Fruit fly (Drosophila melanogaster) whole organism, prepupa: ENCODE measurements around the gene X11Lbeta.

Experiments used
- Blimp-1 ChIP-seq: fragments of 200-800 bp; sonication (Bioruptor generic); optimal IDR thresholded peaks from 3 replicates; lab custom pipeline; 2017; ENCODE audit warnings: missing biosample characterization, missing genetic modification characterization, mild to moderate bottlenecking, moderate library complexity, missing genetic modification reagents
- CG10631 ChIP-seq: fragments of 200-800 bp; sonication (Bioruptor generic); optimal IDR thresholded peaks from 2 replicates; lab custom pipeline; 2016; ENCODE audit warnings: missing biosample characterization, missing genetic modification characterization
- CG10669 ChIP-seq: fragments of 200-800 bp; sonication (Bioruptor generic); optimal IDR thresholded peaks from 3 replicates; lab custom pipeline; 2018; ENCODE audit warnings: missing biosample characterization, mild to moderate bottlenecking, missing genetic modification characterization, moderate library complexity
- CG11294 ChIP-seq: fragments of 200-800 bp; sonication (Bioruptor generic); IDR thresholded peaks from 2 replicates; pipeline ENCODE4 v1.3.6; 2022; ENCODE audit warnings: missing biosample characterization, missing genetic modification characterization
- CG11762 ChIP-seq: fragments of 200-800 bp; sonication (Bioruptor generic); optimal IDR thresholded peaks from 3 replicates; lab custom pipeline; 2016; ENCODE audit warnings: missing biosample characterization, missing genetic modification characterization; ENCODE audit not compliant: insufficient read depth
- CG1621 ChIP-seq: fragments of 200-800 bp; sonication (Bioruptor generic); optimal IDR thresholded peaks from 3 replicates; lab custom pipeline; 2018; ENCODE audit warnings: missing biosample characterization, mild to moderate bottlenecking, missing genetic modification characterization
- CG16779 ChIP-seq: fragments of 200-800 bp; sonication (Bioruptor generic); optimal IDR thresholded peaks from 3 replicates; lab custom pipeline; 2017; ENCODE audit warnings: missing biosample characterization, mild to moderate bottlenecking, missing genetic modification characterization
- CG3032 ChIP-seq: fragments of 200-800 bp; optimal IDR thresholded peaks from 2 replicates; lab custom pipeline; 2019; ENCODE audit warnings: missing biosample characterization, mild to moderate bottlenecking, missing genetic modification characterization, moderate library complexity
- CG31627 ChIP-seq: fragments of 200-800 bp; sonication (Bioruptor generic); optimal IDR thresholded peaks from 3 replicates; lab custom pipeline; 2016; ENCODE audit warnings: missing biosample characterization, missing genetic modification characterization
- CG32006 ChIP-seq: fragments of 200-800 bp; sonication (Bioruptor generic); optimal IDR thresholded peaks from 3 replicates; lab custom pipeline; 2017; ENCODE audit warnings: missing biosample characterization, mild to moderate bottlenecking, missing genetic modification characterization
- CG34406 ChIP-seq: fragments of 200-800 bp; sonication (Bioruptor generic); optimal IDR thresholded peaks from 3 replicates; lab custom pipeline; 2016; ENCODE audit warnings: missing biosample characterization, missing genetic modification characterization
- CG3919 ChIP-seq: fragments of 200-800 bp; sonication (Bioruptor generic); optimal IDR thresholded peaks from 3 replicates; lab custom pipeline; 2016; ENCODE audit warnings: missing biosample characterization, missing genetic modification characterization
- CG4318 ChIP-seq: fragments of 200-800 bp; sonication (Bioruptor generic); optimal IDR thresholded peaks from 3 replicates; lab custom pipeline; 2017; ENCODE audit warnings: missing biosample characterization, mild to moderate bottlenecking, missing genetic modification characterization
- CG6276 ChIP-seq: fragments of 200-800 bp; sonication (Bioruptor generic); optimal IDR thresholded peaks from 2 replicates; lab custom pipeline; 2017; ENCODE audit warnings: missing biosample characterization, mild to moderate bottlenecking, missing genetic modification characterization
- CG6792 ChIP-seq: fragments of 200-800 bp; sonication (Bioruptor generic); optimal IDR thresholded peaks from 3 replicates; lab custom pipeline; 2016; ENCODE audit warnings: missing biosample characterization, missing genetic modification characterization
- CG6808 ChIP-seq: fragments of 200-800 bp; sonication (Bioruptor generic); optimal IDR thresholded peaks from 3 replicates; lab custom pipeline; 2017; ENCODE audit warnings: missing biosample characterization, missing genetic modification characterization, mild to moderate bottlenecking, moderate library complexity, missing genetic modification reagents
- CG6854 ChIP-seq: fragments of 200-800 bp; sonication (Bioruptor generic); optimal IDR thresholded peaks from 2 replicates; lab custom pipeline; 2017; ENCODE audit warnings: missing biosample characterization, mild to moderate bottlenecking, missing genetic modification characterization
- CG7368 ChIP-seq: fragments of 200-800 bp; sonication (Bioruptor generic); optimal IDR thresholded peaks from 3 replicates; lab custom pipeline; 2016; ENCODE audit warnings: missing biosample characterization, missing genetic modification characterization
- CG8319 ChIP-seq: fragments of 200-800 bp; sonication (Bioruptor generic); optimal IDR thresholded peaks from 3 replicates; lab custom pipeline; 2016; ENCODE audit warnings: missing biosample characterization, missing genetic modification characterization
- CG8632 ChIP-seq: fragments of 200-800 bp; sonication (Bioruptor generic); optimal IDR thresholded peaks from 3 replicates; lab custom pipeline; 2016; ENCODE audit warnings: missing biosample characterization, missing genetic modification characterization
- CG9139 ChIP-seq: fragments of 200-800 bp; sonication (Bioruptor generic); optimal IDR thresholded peaks from 3 replicates; lab custom pipeline; 2017; ENCODE audit warnings: missing biosample characterization, mild to moderate bottlenecking, missing genetic modification characterization
- Eip78C ChIP-seq: fragments of 200-800 bp; sonication (Bioruptor generic); peaks from one replicate; lab custom pipeline; 2016; ENCODE audit warnings: missing biosample characterization, missing genetic modification characterization
- Eip93F ChIP-seq: fragments of 200-800 bp; sonication (Bioruptor generic); optimal IDR thresholded peaks from 2 replicates; lab custom pipeline; 2016; ENCODE audit warnings: missing biosample characterization, mild to moderate bottlenecking, missing genetic modification characterization
- Ets21C ChIP-seq: fragments of 200-800 bp; sonication (Bioruptor generic); optimal IDR thresholded peaks from 3 replicates; lab custom pipeline; 2016; ENCODE audit warnings: missing biosample characterization, missing genetic modification characterization
- Ets96B ChIP-seq: fragments of 200-800 bp; optimal IDR thresholded peaks from 2 replicates; lab custom pipeline; 2019; ENCODE audit warnings: missing biosample characterization, mild to moderate bottlenecking, missing genetic modification characterization, moderate library complexity
- Gug ChIP-seq: fragments of 200-800 bp; sonication (Bioruptor generic); IDR thresholded peaks from 2 replicates; pipeline ENCODE4 v1.3.6; 2022; ENCODE audit warnings: missing biosample characterization, missing genetic modification characterization
- Hr38 ChIP-seq: sonication (Bioruptor generic); optimal IDR thresholded peaks from 2 replicates; lab custom pipeline; 2016; ENCODE audit warnings: missing biosample characterization, missing genetic modification characterization
- Hr39 ChIP-seq: fragments of 200-800 bp; sonication (Bioruptor generic); optimal IDR thresholded peaks from 2 replicates; lab custom pipeline; 2016; ENCODE audit warnings: missing biosample characterization, missing genetic modification characterization
- Lpt ChIP-seq: fragments of 200-800 bp; sonication (Bioruptor generic); optimal IDR thresholded peaks from 3 replicates; lab custom pipeline; 2016; ENCODE audit warnings: missing biosample characterization, missing genetic modification characterization
- OdsH ChIP-seq: fragments of 200-800 bp; sonication (Bioruptor generic); optimal IDR thresholded peaks from 3 replicates; lab custom pipeline; 2016; ENCODE audit warnings: missing biosample characterization, missing genetic modification characterization
- Smox ChIP-seq: fragments of 200-800 bp; sonication (Bioruptor generic); optimal IDR thresholded peaks from 3 replicates; lab custom pipeline; 2016; ENCODE audit warnings: missing biosample characterization, missing genetic modification characterization
- Sox102F ChIP-seq: fragments of 200-800 bp; sonication (Bioruptor generic); optimal IDR thresholded peaks from 2 replicates; lab custom pipeline; 2016; ENCODE audit warnings: missing biosample characterization, mild to moderate bottlenecking, missing genetic modification characterization
- Sox14 ChIP-seq: fragments of 200-800 bp; sonication (Bioruptor generic); optimal IDR thresholded peaks from 3 replicates; lab custom pipeline; 2016; ENCODE audit warnings: missing biosample characterization, missing genetic modification characterization
- Sox15 ChIP-seq: fragments of 200-800 bp; sonication (Bioruptor generic); optimal IDR thresholded peaks from 3 replicates; lab custom pipeline; 2016; ENCODE audit warnings: missing biosample characterization, missing genetic modification characterization
- acj6 ChIP-seq: fragments of 200-800 bp; sonication (Bioruptor generic); optimal IDR thresholded peaks from 3 replicates; lab custom pipeline; 2016; ENCODE audit warnings: missing biosample characterization, missing genetic modification characterization
- cyc ChIP-seq: fragments of 200-800 bp; sonication (Bioruptor generic); optimal IDR thresholded peaks from 3 replicates; lab custom pipeline; 2016; ENCODE audit warnings: missing biosample characterization, missing genetic modification characterization
- dac ChIP-seq: fragments of 200-800 bp; sonication (Bioruptor generic); optimal IDR thresholded peaks from 2 replicates; lab custom pipeline; 2017; ENCODE audit warnings: missing biosample characterization, mild to moderate bottlenecking, missing genetic modification characterization
- dsx ChIP-seq: fragments of 200-800 bp; optimal IDR thresholded peaks from 3 replicates; lab custom pipeline; 2019; ENCODE audit warnings: missing biosample characterization, mild to moderate bottlenecking, missing genetic modification characterization, moderate library complexity; ENCODE audit not compliant: poor library complexity, severe bottlenecking
- esn ChIP-seq: fragments of 200-800 bp; sonication (Bioruptor generic); optimal IDR thresholded peaks from 2 replicates; lab custom pipeline; 2016; ENCODE audit warnings: missing biosample characterization, mild to moderate bottlenecking, missing genetic modification characterization, moderate library complexity
- fd85E ChIP-seq: fragments of 200-800 bp; sonication (Bioruptor generic); optimal IDR thresholded peaks from 3 replicates; lab custom pipeline; 2016; ENCODE audit warnings: missing biosample characterization, missing genetic modification characterization
- fkh ChIP-seq: fragments of 200-800 bp; sonication (Bioruptor generic); optimal IDR thresholded peaks from 3 replicates; lab custom pipeline; 2017; ENCODE audit warnings: missing biosample characterization, mild to moderate bottlenecking, missing genetic modification characterization, moderate library complexity
- lz ChIP-seq: fragments of 200-800 bp; sonication (Bioruptor generic); optimal IDR thresholded peaks from 3 replicates; lab custom pipeline; 2016; ENCODE audit warnings: missing biosample characterization, missing genetic modification characterization
- net ChIP-seq: fragments of 200-800 bp; sonication (Bioruptor generic); optimal IDR thresholded peaks from 3 replicates; lab custom pipeline; 2016; ENCODE audit warnings: missing biosample characterization, missing genetic modification characterization
- svp ChIP-seq: fragments of 200-800 bp; sonication (Bioruptor generic); peaks from one replicate; lab custom pipeline; 2016; ENCODE audit warnings: missing biosample characterization, missing genetic modification characterization
- topi ChIP-seq: fragments of 200-800 bp; sonication (Bioruptor generic); optimal IDR thresholded peaks from 3 replicates; lab custom pipeline; 2016; ENCODE audit warnings: missing biosample characterization, missing genetic modification characterization

The X11Lbeta gene

DNA sequence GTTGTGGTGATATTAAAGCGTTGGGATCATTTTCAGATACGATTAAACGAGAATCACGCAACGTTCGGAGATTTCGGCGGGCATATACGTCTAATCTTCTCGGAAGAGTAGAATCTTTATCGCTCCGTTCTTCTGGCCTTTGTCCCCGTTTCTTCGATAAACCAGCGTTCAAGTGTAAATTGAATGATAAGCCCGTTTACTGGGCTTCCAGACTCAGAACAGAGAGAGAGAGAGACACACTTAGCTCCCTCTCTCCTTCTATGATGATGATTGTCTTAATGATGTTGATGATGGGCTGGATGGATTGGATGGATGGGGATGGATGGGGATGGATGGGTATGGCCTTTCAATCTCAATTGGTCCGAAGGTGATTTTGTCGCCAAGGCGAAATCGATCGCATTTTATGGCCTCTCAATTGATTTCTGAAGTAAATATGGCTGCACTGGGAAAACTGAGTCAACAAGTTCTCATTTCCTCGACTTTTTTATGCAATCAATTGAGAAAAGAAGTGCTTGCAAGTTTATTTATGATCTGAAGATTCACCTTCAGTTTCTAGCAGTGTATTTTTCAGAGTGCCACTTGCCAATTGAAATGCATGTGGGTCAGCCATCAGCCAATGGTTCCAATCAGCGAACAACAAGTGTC is 47.0 kb upstream of the X11Lbeta start (continued):
- TF ChIP-seq CG34406 (GFP tag; lab: Kevin White, UChicago): peak; percentile 33
- no peak for TF ChIP-seq Eip93F (GFP tag; lab: Kevin White, UChicago)
- no peak for TF ChIP-seq fkh (GFP tag; lab: Kevin White, UChicago)
- TF ChIP-seq Smox (GFP tag; lab: Kevin White, UChicago): peak; percentile 8
- TF ChIP-seq Ets21C (GFP tag; lab: Kevin White, UChicago): no peak
- TF ChIP-seq Sox15 (GFP tag; lab: Kevin White, UChicago): no peak
- no peak for TF ChIP-seq Hr38
- peak; percentile 38 for TF ChIP-seq Ets96B (tag; lab: Kevin White, UChicago)
- no peak for TF ChIP-seq CG9139 (GFP tag; lab: Kevin White, UChicago)
- TF ChIP-seq Hr39 (GFP tag; lab: Kevin White, UChicago): no peak
- peak; percentile 62 for TF ChIP-seq CG10669 (GFP tag; lab: Kevin White, UChicago)
- peak; percentile 87 for TF ChIP-seq Eip78C (GFP tag; lab: Kevin White, UChicago)
- TF ChIP-seq acj6 (GFP tag; lab: Kevin White, UChicago): peak; percentile 38
- TF ChIP-seq topi: no peak
- TF ChIP-seq CG6792 (GFP tag; lab: Kevin White, UChicago): peak; percentile 3
- TF ChIP-seq Blimp-1: no peak
- no peak for TF ChIP-seq cyc (GFP tag; lab: Kevin White, UChicago)
- peak; percentile 43 for TF ChIP-seq CG3032
- peak; percentile 14 for TF ChIP-seq net (GFP tag; lab: Kevin White, UChicago)
- TF ChIP-seq fd85E (GFP tag; lab: Kevin White, UChicago): no peak
- peak; percentile 31 for TF ChIP-seq CG3919 (GFP tag; lab: Kevin White, UChicago)
- no peak for TF ChIP-seq Lpt (GFP tag; lab: Kevin White, UChicago)
- peak; percentile 7 for TF ChIP-seq Sox14
- no peak for TF ChIP-seq CG11762 (GFP tag; lab: Kevin White, UChicago)
- TF ChIP-seq dac (GFP tag; lab: Kevin White, UChicago): no peak
- no peak for TF ChIP-seq CG4318 (GFP tag; lab: Kevin White, UChicago)
- peak; percentile 30 for TF ChIP-seq CG10631 (GFP tag; lab: Kevin White, UChicago)
- peak; percentile 23 for TF ChIP-seq CG8632
- no peak for TF ChIP-seq CG31627

DNA sequence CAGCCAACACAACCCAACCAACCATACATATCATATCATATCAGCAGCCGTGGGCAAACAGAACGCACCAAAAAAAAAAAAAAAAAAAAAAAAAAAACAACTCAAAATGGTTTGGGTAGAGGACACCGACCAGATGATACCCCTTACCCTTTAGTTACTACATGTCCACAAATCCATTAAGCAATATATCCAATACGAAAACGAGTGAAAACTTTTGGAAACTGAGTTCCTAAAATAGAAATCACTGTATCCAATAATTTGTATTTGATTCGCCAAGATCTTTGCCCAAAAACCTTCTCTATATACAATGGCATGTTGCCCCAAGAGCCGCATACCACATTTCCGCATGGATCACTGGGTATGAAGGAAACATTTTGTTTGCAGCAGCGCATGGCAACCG is 46.1 kb upstream of the X11Lbeta start:
- peak; percentile 62 for TF ChIP-seq esn (GFP tag; lab: Kevin White, UChicago)
- peak; percentile 5 for TF ChIP-seq CG16779 (tag; lab: Kevin White, UChicago)
- TF ChIP-seq CG4318 (GFP tag; lab: Kevin White, UChicago): peak; percentile 3
- TF ChIP-seq acj6 (GFP tag; lab: Kevin White, UChicago): peak; percentile 59
- no peak for TF ChIP-seq Ets21C (GFP tag; lab: Kevin White, UChicago)
- TF ChIP-seq CG8632: peak; percentile 23
- TF ChIP-seq Hr39 (GFP tag; lab: Kevin White, UChicago): peak; percentile 26
- TF ChIP-seq net (GFP tag; lab: Kevin White, UChicago): peak; percentile 29
- peak; percentile 31 for TF ChIP-seq lz
- TF ChIP-seq CG10631 (GFP tag; lab: Kevin White, UChicago): peak; percentile 56
- TF ChIP-seq CG9139 (GFP tag; lab: Kevin White, UChicago): no peak
- TF ChIP-seq CG1621: peak; percentile 23
- peak; percentile 29 for TF ChIP-seq Sox15 (GFP tag; lab: Kevin White, UChicago)
- TF ChIP-seq Hr38: no peak
- TF ChIP-seq OdsH (GFP tag; lab: Kevin White, UChicago): peak; percentile 33
- peak; percentile 32 for TF ChIP-seq Smox (GFP tag; lab: Kevin White, UChicago)
- no peak for TF ChIP-seq dac (GFP tag; lab: Kevin White, UChicago)
- TF ChIP-seq Sox102F (GFP tag; lab: Kevin White, UChicago): peak; percentile 16
- TF ChIP-seq CG32006 (GFP tag; lab: Kevin White, UChicago): peak; percentile 57
- TF ChIP-seq CG10669 (GFP tag; lab: Kevin White, UChicago): peak; percentile 61
- TF ChIP-seq Blimp-1: no peak
- peak; percentile 14 for TF ChIP-seq CG6276
- peak; percentile 50 for TF ChIP-seq CG3032
- TF ChIP-seq svp (GFP tag; lab: Kevin White, UChicago): peak; percentile 56
- no peak for TF ChIP-seq CG6854
- TF ChIP-seq CG11294: no peak
- peak; percentile 58 for TF ChIP-seq dsx
- TF ChIP-seq Gug (GFP tag; lab: Robert Waterston, UW): peak; percentile 40
- peak; percentile 66 for TF ChIP-seq Ets96B (tag; lab: Kevin White, UChicago)
- TF ChIP-seq Sox14: peak; percentile 61
- TF ChIP-seq CG34406 (GFP tag; lab: Kevin White, UChicago): peak; percentile 43
- peak; percentile 33 for TF ChIP-seq CG6808
- peak; percentile 40 for TF ChIP-seq topi
- peak; percentile 35 for TF ChIP-seq cyc (GFP tag; lab: Kevin White, UChicago)
- no peak for TF ChIP-seq Eip93F (GFP tag; lab: Kevin White, UChicago)
- TF ChIP-seq fkh (GFP tag; lab: Kevin White, UChicago): peak; percentile 21
- TF ChIP-seq CG7368: peak; percentile 60
- peak; percentile 2 for TF ChIP-seq CG8319 (GFP tag; lab: Kevin White, UChicago)
